Fruit fly (Drosophila melanogaster): ENCODE measurements around the gene RecQ5.

dm6 chr3L:14673740-14674463, 42.0 kb upstream of the RecQ5 start:
- no peak for TF ChIP-seq Sp1 (GFP tag; optimal IDR thresholded peaks at IDR 0.05)
- no peak for TF ChIP-seq Mio (GFP tag; optimal IDR thresholded peaks at IDR 0.05)
- no peak for TF ChIP-seq Vsx2 (GFP tag; optimal IDR thresholded peaks at IDR 0.05; ENCODE audit: partially characterized antibody)
- TF ChIP-seq Abd-B (GFP tag; optimal IDR thresholded peaks at IDR 0.05) = no peak
- no peak for TF ChIP-seq psq (GFP tag; optimal IDR thresholded peaks at IDR 0.05)
- no peak for TF ChIP-seq usp (GFP tag; optimal IDR thresholded peaks at IDR 0.05)
- no peak for TF ChIP-seq Hnf4 (GFP tag; optimal IDR thresholded peaks at IDR 0.05)
- peak; percentile 13 for TF ChIP-seq Jra (GFP tag; optimal IDR thresholded peaks at IDR 0.05)
- no peak for TF ChIP-seq dsf (GFP tag; optimal IDR thresholded peaks at IDR 0.05; ENCODE audit: borderline replicate concordance)
- peak; percentile 61 for TF ChIP-seq Myc (optimal IDR thresholded peaks at IDR 0.05)
- TF ChIP-seq tai (GFP tag; optimal IDR thresholded peaks at IDR 0.05) = no peak
- no peak for TF ChIP-seq ey (GFP tag; optimal IDR thresholded peaks at IDR 0.05)

All from whole organism, wandering third instar larva.